Worm (Caenorhabditis elegans) whole organism, L4/young adult: Measurements from ENCODE around the gene rha-2.

Experiments used
- W03F9.2 ChIP-seq: fragments of 150-350 bp; optimal IDR thresholded peaks from 2 replicates; lab custom pipeline; 2014; ENCODE audit warnings: missing biosample characterization, missing genetic modification characterization
- him-1 ChIP-seq: sonication (generic microtip); optimal IDR thresholded peaks from 2 replicates; lab custom pipeline; 2016; ENCODE audit warnings: missing genotype, missing genetic modification reagents, missing genetic modification characterization, missing compliant biosample characterization

DNA sequence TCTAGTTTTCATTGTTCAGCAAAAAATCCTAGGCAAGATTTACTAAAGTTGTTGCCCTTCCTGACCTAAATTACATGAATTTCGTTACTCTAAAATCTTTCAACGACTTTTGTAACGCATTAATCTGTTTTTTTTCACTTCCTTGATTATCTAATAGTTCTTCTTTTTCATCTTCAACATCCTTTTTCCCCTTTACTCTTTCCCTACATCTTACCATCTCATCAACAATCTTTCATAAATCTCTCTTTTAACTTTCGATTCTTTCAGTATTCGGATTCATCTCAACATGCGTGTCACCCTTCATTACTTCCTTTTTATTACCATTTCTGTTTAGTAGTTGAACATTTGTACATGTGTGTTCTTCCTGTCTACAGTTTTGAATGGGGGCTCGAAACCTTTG, 40.5 kb downstream of the rha-2 start:
- TF ChIP-seq W03F9.2 (tag; lab: Kevin White, UChicago) (no peak), him-1 (tag; lab: Kevin White, UChicago) (no peak)
